Worm (Caenorhabditis elegans) whole organism, L4 larva: Measurements from ENCODE around the gene nep-16.

Source experiments
- F26F4.8 ChIP-seq: fragments of 200-800 bp; sonication (Bioruptor generic); conservative IDR thresholded peaks from 2 replicates; pipeline ENCODE4 v1.3.6; 2022; ENCODE audit warnings: missing genetic modification characterization, missing compliant biosample characterization
- F37D6.2 ChIP-seq: sonication (generic microtip); optimal IDR thresholded peaks from 2 replicates; lab custom pipeline; 2016; ENCODE audit warnings: mild to moderate bottlenecking, missing genetic modification characterization, missing compliant biosample characterization
- R02D3.7 ChIP-seq: fragments of 150-350 bp; sonication (generic microtip); optimal IDR thresholded peaks from 3 replicates; lab custom pipeline; 2014; ENCODE audit warnings: missing biosample characterization, missing genetic modification characterization
- T26A8.4 ChIP-seq: fragments of 200-800 bp; sonication (Bioruptor generic); IDR thresholded peaks from 2 replicates; pipeline ENCODE4 v1.3.6; 2022; ENCODE audit warnings: missing genetic modification characterization, missing compliant biosample characterization
- Y48G9A.11 ChIP-seq: fragments of 200-800 bp; sonication (Bioruptor generic); IDR thresholded peaks from 2 replicates; pipeline ENCODE4 v1.3.6; 2022; ENCODE audit warnings: missing genetic modification reagents, missing genetic modification characterization, missing compliant biosample characterization
- Y5F2A.4 ChIP-seq: fragments of 200-800 bp; sonication (Bioruptor generic); optimal IDR thresholded peaks from 2 replicates; lab custom pipeline; 2018; ENCODE audit warnings: mild to moderate bottlenecking, missing genetic modification characterization, missing compliant biosample characterization
- aha-1 ChIP-seq: fragments of 150-350 bp; peaks from one replicate; lab custom pipeline; 2014; ENCODE audit warnings: missing biosample characterization, missing genetic modification characterization
- aly-2 ChIP-seq: sonication (generic microtip); optimal IDR thresholded peaks from 2 replicates; lab custom pipeline; 2018; ENCODE audit warnings: missing biosample characterization, missing genetic modification characterization
- attf-4 ChIP-seq: sonication (generic microtip); optimal IDR thresholded peaks from 3 replicates; lab custom pipeline; 2017; ENCODE audit warnings: missing biosample characterization, missing genetic modification characterization
- ceh-44 ChIP-seq: fragments of 200-800 bp; sonication (Bioruptor generic); IDR thresholded peaks from 2 replicates; pipeline ENCODE4 v1.3.6; 2022; ENCODE audit warnings: missing genetic modification reagents, missing genetic modification characterization, missing compliant biosample characterization
- ces-1 ChIP-seq: fragments of 150-350 bp; sonication (generic microtip); optimal IDR thresholded peaks from 4 replicates; lab custom pipeline; 2014; ENCODE audit warnings: missing biosample characterization, missing genetic modification reagents, missing genetic modification characterization
- ctbp-1 ChIP-seq: fragments of 200-800 bp; sonication (Bioruptor generic); IDR thresholded peaks from 2 replicates; pipeline ENCODE4 v1.3.6; 2022; ENCODE audit warnings: missing genetic modification reagents, missing genetic modification characterization, missing compliant biosample characterization
- daf-12 ChIP-seq: fragments of 150-350 bp; optimal IDR thresholded peaks from 2 replicates; lab custom pipeline; 2014; ENCODE audit warnings: missing biosample characterization, missing genetic modification reagents, missing genetic modification characterization
- dmd-8 ChIP-seq: fragments of 200-800 bp; sonication (Bioruptor generic); IDR thresholded peaks from 2 replicates; pipeline ENCODE4 v1.3.6; 2022; ENCODE audit warnings: missing genetic modification characterization, missing compliant biosample characterization
- egl-27 ChIP-seq: sonication (generic microtip); optimal IDR thresholded peaks from 3 replicates; lab custom pipeline; 2017; ENCODE audit warnings: missing biosample characterization, missing genetic modification reagents, missing genetic modification characterization
- egl-43 ChIP-seq: fragments of 200-800 bp; sonication (Bioruptor generic); IDR thresholded peaks from 2 replicates; pipeline ENCODE4 v1.3.6; 2022; ENCODE audit warnings: missing genetic modification reagents, missing genetic modification characterization, missing compliant biosample characterization
- fkh-10 ChIP-seq: fragments of 150-350 bp; optimal IDR thresholded peaks from 2 replicates; lab custom pipeline; 2014; ENCODE audit warnings: missing biosample characterization, missing genetic modification reagents, missing genetic modification characterization
- fos-1 ChIP-seq: fragments of 150-350 bp; optimal IDR thresholded peaks from 2 replicates; lab custom pipeline; 2014; ENCODE audit warnings: missing biosample characterization, missing genetic modification characterization
- hlh-11 ChIP-seq: fragments of 200-800 bp; sonication (Bioruptor generic); optimal IDR thresholded peaks from 2 replicates; lab custom pipeline; 2018; ENCODE audit warnings: mild to moderate bottlenecking, missing genetic modification characterization, missing compliant biosample characterization
- hmg-1.1 ChIP-seq: fragments of 200-800 bp; sonication (Bioruptor generic); IDR thresholded peaks from 2 replicates; pipeline ENCODE4 v1.3.6; 2022; ENCODE audit warnings: missing genetic modification reagents, missing genetic modification characterization, missing compliant biosample characterization
- jun-1 ChIP-seq: fragments of 150-350 bp; optimal IDR thresholded peaks from 2 replicates; lab custom pipeline; 2014; ENCODE audit warnings: missing biosample characterization, missing genetic modification reagents, missing genetic modification characterization
- lim-7 ChIP-seq: fragments of 200-800 bp; sonication (Bioruptor generic); IDR thresholded peaks from 2 replicates; pipeline ENCODE4 v1.3.6; 2022; ENCODE audit warnings: missing genetic modification characterization, missing compliant biosample characterization
- lsy-2 ChIP-seq, 2 experiments: fragments of 150-350 bp in 1 of 2; sonication (generic microtip) in 1 of 2; optimal IDR thresholded peaks; 2 replicates each; lab custom pipeline; 2014 to 2017; ENCODE audit warnings: missing biosample characterization in 2 of 2, missing genetic modification characterization in 2 of 2
- mdl-1 ChIP-seq, 2 experiments: fragments of 150-350 bp in 1 of 2; sonication (generic microtip) in 1 of 2; optimal IDR thresholded peaks; 2 replicates each; lab custom pipeline; 2014 to 2017; ENCODE audit warnings: missing biosample characterization in 2 of 2, missing genetic modification characterization in 2 of 2
- mes-2 ChIP-seq: sonication (generic microtip); optimal IDR thresholded peaks from 2 replicates; lab custom pipeline; 2016; ENCODE audit warnings: missing genotype, mild to moderate bottlenecking, missing genetic modification characterization, missing compliant biosample characterization; ENCODE audit not compliant: poor library complexity, severe bottlenecking
- mxl-2 ChIP-seq: fragments of 200-800 bp; sonication (Bioruptor generic); conservative IDR thresholded peaks from 2 replicates; pipeline ENCODE4 v1.3.6; 2022; ENCODE audit warnings: missing genetic modification reagents, missing genetic modification characterization, missing compliant biosample characterization
- mxl-3 ChIP-seq: fragments of 200-800 bp; sonication (Bioruptor generic); optimal IDR thresholded peaks from 2 replicates; lab custom pipeline; 2018; ENCODE audit warnings: mild to moderate bottlenecking, missing genetic modification characterization, missing compliant biosample characterization
- nhr-10 ChIP-seq: fragments of 150-350 bp; optimal IDR thresholded peaks from 2 replicates; lab custom pipeline; 2014; ENCODE audit warnings: missing biosample characterization, missing genetic modification characterization
- nhr-102 ChIP-seq: sonication (generic microtip); optimal IDR thresholded peaks from 2 replicates; lab custom pipeline; 2016; ENCODE audit warnings: mild to moderate bottlenecking, missing genetic modification characterization, moderate library complexity, missing compliant biosample characterization
- nhr-237 ChIP-seq: sonication (generic microtip); optimal IDR thresholded peaks from 2 replicates; lab custom pipeline; 2017; ENCODE audit warnings: missing biosample characterization, missing genetic modification characterization
- nhr-25 ChIP-seq: sonication (generic microtip); optimal IDR thresholded peaks from 2 replicates; lab custom pipeline; 2017; ENCODE audit warnings: missing genetic modification characterization, mild to moderate bottlenecking, missing compliant biosample characterization, antibody characterized with exemption, moderate library complexity, borderline replicate concordance; ENCODE audit not compliant: insufficient read depth
- nhr-41 ChIP-seq: fragments of 200-800 bp; sonication (Bioruptor generic); IDR thresholded peaks from 2 replicates; pipeline ENCODE4 v1.3.6; 2022; ENCODE audit warnings: missing genetic modification reagents, missing genetic modification characterization, missing compliant biosample characterization
- rbr-2 ChIP-seq: sonication (generic microtip); optimal IDR thresholded peaks from 2 replicates; lab custom pipeline; 2016; ENCODE audit warnings: missing genotype, missing genetic modification characterization, missing compliant biosample characterization
- saeg-2 ChIP-seq: fragments of 200-800 bp; sonication (Bioruptor generic); IDR thresholded peaks from 2 replicates; pipeline ENCODE4 v1.3.6; 2022; ENCODE audit warnings: missing genetic modification reagents, missing genetic modification characterization, missing compliant biosample characterization
- sdz-12 ChIP-seq: fragments of 200-800 bp; sonication (Bioruptor generic); optimal IDR thresholded peaks from 2 replicates; lab custom pipeline; 2018; ENCODE audit warnings: mild to moderate bottlenecking, missing genetic modification characterization, missing compliant biosample characterization
- set-16 ChIP-seq: fragments of 200-800 bp; sonication (Bioruptor generic); IDR thresholded peaks from 2 replicates; pipeline ENCODE4 v1.3.6; 2022; ENCODE audit warnings: missing genetic modification reagents, missing genetic modification characterization, missing compliant biosample characterization
- skn-1 ChIP-seq: fragments of 150-350 bp; optimal IDR thresholded peaks from 2 replicates; lab custom pipeline; 2014; ENCODE audit warnings: missing biosample characterization, missing genetic modification characterization
- snpc-1.2 ChIP-seq: fragments of 200-800 bp; sonication (Bioruptor generic); IDR thresholded peaks from 2 replicates; pipeline ENCODE4 v1.3.6; 2022; ENCODE audit warnings: missing genetic modification reagents, missing genetic modification characterization, missing compliant biosample characterization
- spr-3 ChIP-seq: fragments of 200-800 bp; sonication (Bioruptor generic); optimal IDR thresholded peaks from 2 replicates; lab custom pipeline; 2018; ENCODE audit warnings: mild to moderate bottlenecking, missing genetic modification characterization, missing compliant biosample characterization
- unc-130 ChIP-seq: sonication (generic microtip); optimal IDR thresholded peaks from 2 replicates; lab custom pipeline; 2016; ENCODE audit warnings: missing genetic modification reagents, missing genetic modification characterization, missing compliant biosample characterization
- unc-62 ChIP-seq, 3 experiments: fragments of 150-350 bp in 1 of 3; sonication (generic microtip); optimal IDR thresholded peaks in 2 of 3; peaks in 1 of 3; 1 replicate in 1 of 3; 2 replicates in 2 of 3; lab custom pipeline; 2014 to 2017; ENCODE audit warnings: missing biosample characterization in 3 of 3, missing genetic modification characterization in 3 of 3, missing genetic modification reagents in 3 of 3, missing genotype in 1 of 3

Gene nep-16

DNA sequence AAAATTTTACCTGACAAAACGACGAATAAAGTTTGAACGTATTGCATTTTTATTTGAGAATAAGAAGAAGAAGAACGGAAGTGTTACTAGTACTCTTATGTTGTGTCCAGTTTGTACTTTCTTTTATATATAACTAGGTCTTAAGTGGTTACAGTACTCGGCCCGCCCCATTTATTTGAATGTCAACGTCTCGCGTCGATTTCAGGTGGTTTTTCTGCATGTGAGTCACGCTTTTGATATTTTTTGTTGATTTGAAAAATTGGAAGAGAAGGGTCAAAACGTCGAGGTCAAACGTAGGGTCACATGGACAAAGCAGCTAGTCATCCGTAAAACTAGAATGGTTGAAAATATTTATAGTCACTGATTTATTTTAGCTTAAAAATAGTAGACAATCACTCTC lies 12.7 kb downstream of the nep-16 start, which contains the start of gene F45E4.5:
TSS of gene F45E4.5 (minus strand) at position 101 of the 400 bp plus-strand sequence.
- TF ChIP-seq aha-1 (tag; lab: Kevin White, UChicago) (peak; percentile 48), mxl-3 (no peak)

DNA sequence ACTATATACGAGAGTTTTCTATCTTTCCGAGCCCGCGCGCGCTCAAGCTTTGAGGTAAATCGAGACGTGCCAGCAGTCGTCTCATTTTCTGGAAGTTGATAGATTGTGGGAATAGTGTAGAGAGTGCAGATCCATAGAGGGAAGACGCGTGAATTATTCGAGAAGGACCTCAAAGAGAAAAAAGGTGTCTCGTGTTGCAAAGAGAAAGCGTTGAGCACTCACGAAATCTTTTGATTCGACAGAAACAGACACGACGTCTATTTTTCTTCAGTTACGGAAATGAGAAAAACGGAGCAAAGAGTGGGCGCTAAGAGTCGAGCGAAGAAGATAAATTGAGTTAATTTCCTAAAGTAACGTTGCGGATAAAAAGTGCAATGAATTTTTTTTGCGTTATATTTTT lies 17.8 kb downstream of the nep-16 start:
- TF ChIP-seq unc-62 (GFP tag; optimal IDR thresholded peaks at IDR 0.05 in 1 of 2; lab: Kevin White, UChicago) (peak in 1 of 2 experiments; percentile 86), unc-62 (tag; optimal IDR thresholded peaks at IDR 0.05; lab: Kevin White, UChicago) (no peak), F26F4.8 (GFP tag; lab: Robert Waterston, UW) (no peak), lsy-2 (tag; optimal IDR thresholded peaks at IDR 0.05; lab: Kevin White, UChicago) (peak in 1 of 2 experiments; percentile 37), F37D6.2 (tag; lab: Kevin White, UChicago) (peak; percentile 10), aly-2 (tag; lab: Kevin White, UChicago) (peak; percentile 35), egl-43 (GFP tag; lab: Robert Waterston, UW) (no peak)

DNA sequence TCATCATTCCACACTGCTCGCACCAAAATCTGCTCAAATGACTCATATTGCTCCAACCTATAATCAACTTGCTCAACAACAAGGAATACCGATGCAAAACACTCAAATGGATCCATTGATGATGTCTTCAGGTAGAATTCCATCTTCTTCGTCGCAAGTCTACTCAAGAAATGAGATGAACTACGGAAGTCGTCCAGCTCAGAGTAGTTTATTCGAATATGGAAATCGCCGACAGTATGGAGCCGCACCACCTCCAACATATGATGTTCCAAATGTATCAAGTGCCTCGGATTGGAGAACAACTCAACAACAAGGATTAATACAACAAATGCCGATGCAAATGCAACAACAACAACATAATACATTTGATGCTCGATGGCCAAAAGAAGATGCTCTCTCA lies 18.6 kb downstream of the nep-16 start:
- TF ChIP-seq T26A8.4 (GFP tag; lab: Robert Waterston, UW) (no peak), nhr-237 (tag; lab: Kevin White, UChicago) (no peak), nhr-41 (GFP tag; lab: Robert Waterston, UW) (no peak), fos-1 (no peak), unc-62 (GFP tag; optimal IDR thresholded peaks at IDR 0.05 in 1 of 2; lab: Kevin White, UChicago) (peak in 1 of 2 experiments; percentile 95), unc-62 (tag; optimal IDR thresholded peaks at IDR 0.05; lab: Kevin White, UChicago) (no peak), ceh-44 (GFP tag; lab: Robert Waterston, UW) (no peak)

DNA sequence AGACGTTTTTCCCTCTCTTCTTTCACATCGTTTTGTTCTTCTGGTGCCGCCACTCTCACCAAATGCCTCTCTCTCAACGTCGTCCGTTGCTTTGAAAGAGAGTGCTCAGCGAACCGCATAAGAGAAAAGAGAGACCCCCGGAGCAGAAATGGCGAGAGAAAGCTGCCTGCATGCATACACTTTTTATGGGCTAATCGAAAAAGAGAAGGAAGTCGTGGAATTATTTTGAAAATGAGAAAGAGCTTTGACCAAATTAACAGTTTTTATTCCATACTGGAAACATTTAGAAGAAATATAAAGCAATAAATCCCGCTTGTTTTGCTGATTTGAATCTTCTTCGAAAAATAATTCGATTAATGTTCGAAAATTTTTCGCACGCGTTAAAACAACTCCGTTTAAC lies 21.2 kb downstream of the nep-16 start:
- peak in 1 of 2 experiments; percentile 82 for TF ChIP-seq unc-62 (GFP tag; optimal IDR thresholded peaks at IDR 0.05 in 1 of 2; lab: Kevin White, UChicago)
- no peak for TF ChIP-seq unc-62 (tag; optimal IDR thresholded peaks at IDR 0.05; lab: Kevin White, UChicago)
- no peak for TF ChIP-seq nhr-25
- TF ChIP-seq mes-2, result peak; percentile 26
- TF ChIP-seq nhr-10, result no peak
- TF ChIP-seq egl-43 (GFP tag; lab: Robert Waterston, UW), result no peak
- peak; percentile 7 for TF ChIP-seq aha-1 (tag; lab: Kevin White, UChicago)

DNA sequence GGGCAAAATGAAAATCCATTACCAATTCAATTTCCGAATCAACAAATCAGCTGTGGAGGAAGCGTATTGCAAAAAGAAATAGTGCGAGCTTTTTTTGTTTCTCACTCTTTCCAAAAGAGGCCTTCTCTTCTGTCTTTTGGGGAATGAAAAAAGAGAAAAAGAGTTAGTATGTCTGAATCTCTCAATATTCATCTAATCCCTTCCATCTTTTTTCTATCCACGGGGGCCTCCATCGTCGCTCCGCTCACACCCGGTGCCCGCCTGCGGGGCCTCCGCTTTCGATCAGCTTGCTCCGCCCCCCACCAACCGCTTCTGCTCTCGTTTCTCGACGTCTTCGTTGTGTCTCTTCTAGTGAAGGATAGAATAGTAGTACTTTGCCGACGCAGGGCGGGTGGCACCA lies 22.4 kb downstream of the nep-16 start:
- peak; percentile 36 for TF ChIP-seq rbr-2 (tag; lab: Kevin White, UChicago)
- no peak for TF ChIP-seq unc-62 (GFP tag; optimal IDR thresholded peaks at IDR 0.05 in 1 of 2; lab: Kevin White, UChicago)
- TF ChIP-seq unc-62 (tag; optimal IDR thresholded peaks at IDR 0.05; lab: Kevin White, UChicago), result no peak
- TF ChIP-seq spr-3 (GFP tag; lab: Kevin White, UChicago), result no peak
- 0 out of 2 replicates have a peak, but pooled peaks have one; percentile 36 for TF ChIP-seq dmd-8 (GFP tag; lab: Robert Waterston, UW)
- TF ChIP-seq unc-130, result no peak
- peak in 1 of 2 experiments; percentile 23 for TF ChIP-seq lsy-2 (tag; optimal IDR thresholded peaks at IDR 0.05; lab: Kevin White, UChicago)
- TF ChIP-seq fkh-10, result peak; percentile 25
- no peak for TF ChIP-seq nhr-41 (GFP tag; lab: Robert Waterston, UW)
- peak; percentile 47; the same call in 1 of the 2 replicates for TF ChIP-seq ctbp-1 (GFP tag; lab: Robert Waterston, UW)
- no peak for TF ChIP-seq sdz-12 (GFP tag; lab: Kevin White, UChicago)
- TF ChIP-seq F37D6.2 (tag; lab: Kevin White, UChicago), result no peak
- TF ChIP-seq mdl-1 (tag; optimal IDR thresholded peaks at IDR 0.05; lab: Kevin White, UChicago), result peak in 1 of 2 experiments; percentile 25
- TF ChIP-seq daf-12 (tag; lab: Kevin White, UChicago), result no peak
- no peak for TF ChIP-seq nhr-237 (tag; lab: Kevin White, UChicago)
- no peak for TF ChIP-seq mxl-2 (GFP tag; lab: Robert Waterston, UW)
- TF ChIP-seq skn-1 (tag; lab: Kevin White, UChicago), result no peak
- TF ChIP-seq Y48G9A.11, result no peak
- no peak for TF ChIP-seq nhr-102 (tag; lab: Kevin White, UChicago)
- TF ChIP-seq snpc-1.2 (GFP tag; lab: Robert Waterston, UW), result no peak
- peak; percentile 69 for TF ChIP-seq hmg-1.1
- TF ChIP-seq egl-43 (GFP tag; lab: Robert Waterston, UW), result peak; percentile 67; the same call in 1 of the 2 replicates
- TF ChIP-seq ces-1, result no peak
- TF ChIP-seq saeg-2 (GFP tag; lab: Robert Waterston, UW), result no peak
- TF ChIP-seq set-16 (GFP tag; lab: Robert Waterston, UW), result peak; percentile 93
- no peak for TF ChIP-seq jun-1 (tag; lab: Kevin White, UChicago)
- no peak for TF ChIP-seq lim-7 (GFP tag; lab: Robert Waterston, UW)
- TF ChIP-seq egl-27, result no peak
- TF ChIP-seq R02D3.7, result no peak
- TF ChIP-seq hlh-11 (tag; lab: Kevin White, UChicago), result peak; percentile 4
- TF ChIP-seq Y5F2A.4, result no peak
- no peak for TF ChIP-seq attf-4 (tag; lab: Kevin White, UChicago)
